Fruit fly (Drosophila melanogaster) whole organism, pupa: Measurements from ENCODE around the gene CG10026.

Experiments used
- CG10348 ChIP-seq: fragments of 200-800 bp; sonication (Bioruptor generic); IDR thresholded peaks from 2 replicates; pipeline ENCODE4 v1.3.6; 2022; ENCODE audit warnings: missing biosample characterization, missing genetic modification characterization
- CG12605 ChIP-seq: fragments of 200-800 bp; sonication (Bioruptor generic); IDR thresholded peaks from 2 replicates; pipeline ENCODE4 v1.3.6; 2022; ENCODE audit warnings: missing biosample characterization, missing genetic modification characterization
- CG13204 ChIP-seq: fragments of 200-800 bp; sonication (Bioruptor generic); optimal IDR thresholded peaks from 2 replicates; lab custom pipeline; 2018; ENCODE audit warnings: missing biosample characterization, mild to moderate bottlenecking, missing genetic modification characterization, moderate library complexity
- CG14655 ChIP-seq: fragments of 200-800 bp; sonication (Bioruptor generic); optimal IDR thresholded peaks from 3 replicates; lab custom pipeline; 2017; ENCODE audit warnings: mild to moderate bottlenecking, missing biosample characterization, missing genetic modification reagents, missing genetic modification characterization
- CG15710 ChIP-seq: fragments of 200-800 bp; sonication (Bioruptor generic); optimal IDR thresholded peaks from 2 replicates; lab custom pipeline; 2018; ENCODE audit warnings: missing biosample characterization, mild to moderate bottlenecking, missing genetic modification characterization, moderate library complexity
- CG17806 ChIP-seq: fragments of 200-800 bp; sonication (Bioruptor generic); optimal IDR thresholded peaks from 2 replicates; lab custom pipeline; 2018; ENCODE audit warnings: missing biosample characterization, mild to moderate bottlenecking, missing genetic modification characterization, moderate library complexity
- CG32121 ChIP-seq: fragments of 200-800 bp; sonication (Bioruptor generic); IDR thresholded peaks from 2 replicates; pipeline ENCODE4 v1.3.6; 2022; ENCODE audit warnings: missing biosample characterization, missing genetic modification characterization
- CG34367 ChIP-seq: fragments of 200-800 bp; sonication (Bioruptor generic); optimal IDR thresholded peaks from 2 replicates; lab custom pipeline; 2018; ENCODE audit warnings: missing biosample characterization, mild to moderate bottlenecking, missing genetic modification characterization
- CG4496 ChIP-seq: fragments of 200-800 bp; sonication (Bioruptor generic); IDR thresholded peaks from 3 replicates; pipeline ENCODE4 v1.3.6; 2022; ENCODE audit warnings: missing biosample characterization, missing genetic modification characterization
- CG8159 ChIP-seq: fragments of 200-800 bp; sonication (Bioruptor generic); optimal IDR thresholded peaks from 3 replicates; lab custom pipeline; 2018; ENCODE audit warnings: missing biosample characterization, mild to moderate bottlenecking, missing genetic modification characterization, moderate library complexity
- CG8301 ChIP-seq: fragments of 200-800 bp; sonication (Bioruptor generic); optimal IDR thresholded peaks from 2 replicates; lab custom pipeline; 2018; ENCODE audit warnings: missing biosample characterization, mild to moderate bottlenecking, missing genetic modification characterization
- CG9948 ChIP-seq: fragments of 200-800 bp; sonication (Bioruptor generic); optimal IDR thresholded peaks from 2 replicates; lab custom pipeline; 2018; ENCODE audit warnings: missing biosample characterization, mild to moderate bottlenecking, missing genetic modification characterization, moderate library complexity
- D1 ChIP-seq: fragments of 200-800 bp; sonication (Bioruptor generic); optimal IDR thresholded peaks from 2 replicates; lab custom pipeline; 2018; ENCODE audit warnings: missing biosample characterization, mild to moderate bottlenecking, missing genetic modification characterization, moderate library complexity
- EcR ChIP-seq: fragments of 200-800 bp; sonication (Bioruptor generic); optimal IDR thresholded peaks from 3 replicates; lab custom pipeline; 2019; ENCODE audit warnings: missing biosample characterization, missing genetic modification characterization, mild to moderate bottlenecking, moderate library complexity, missing genetic modification reagents
- Ets98B ChIP-seq: fragments of 200-800 bp; sonication (Bioruptor generic); IDR thresholded peaks from 2 replicates; pipeline ENCODE4 v1.3.6; 2022; ENCODE audit warnings: missing biosample characterization, missing genetic modification characterization
- Pif1A ChIP-seq: fragments of 200-800 bp; sonication (Bioruptor generic); optimal IDR thresholded peaks from 3 replicates; lab custom pipeline; 2016; ENCODE audit warnings: missing biosample characterization, missing genetic modification characterization
- Pif1B ChIP-seq: fragments of 200-800 bp; sonication (Bioruptor generic); optimal IDR thresholded peaks from 3 replicates; lab custom pipeline; 2016; ENCODE audit warnings: missing biosample characterization, missing genetic modification characterization
- Snoo ChIP-seq: fragments of 200-800 bp; sonication (Bioruptor generic); optimal IDR thresholded peaks from 3 replicates; lab custom pipeline; 2017; ENCODE audit warnings: missing biosample characterization, mild to moderate bottlenecking, missing genetic modification characterization, inconsistent platforms
- fd96Ca ChIP-seq: fragments of 200-800 bp; sonication (Bioruptor generic); IDR thresholded peaks from 3 replicates; pipeline ENCODE4 v1.3.6; 2022; ENCODE audit warnings: missing biosample characterization, missing genetic modification characterization
- gl ChIP-seq: fragments of 200-800 bp; sonication (Bioruptor generic); optimal IDR thresholded peaks from 2 replicates; lab custom pipeline; 2018; ENCODE audit warnings: missing biosample characterization, mild to moderate bottlenecking, missing genetic modification characterization
- rn ChIP-seq: fragments of 200-800 bp; sonication (Bioruptor generic); IDR thresholded peaks from 2 replicates; pipeline ENCODE4 v1.3.6; 2022; ENCODE audit warnings: missing biosample characterization, missing genetic modification characterization

The CG10026 gene

DNA sequence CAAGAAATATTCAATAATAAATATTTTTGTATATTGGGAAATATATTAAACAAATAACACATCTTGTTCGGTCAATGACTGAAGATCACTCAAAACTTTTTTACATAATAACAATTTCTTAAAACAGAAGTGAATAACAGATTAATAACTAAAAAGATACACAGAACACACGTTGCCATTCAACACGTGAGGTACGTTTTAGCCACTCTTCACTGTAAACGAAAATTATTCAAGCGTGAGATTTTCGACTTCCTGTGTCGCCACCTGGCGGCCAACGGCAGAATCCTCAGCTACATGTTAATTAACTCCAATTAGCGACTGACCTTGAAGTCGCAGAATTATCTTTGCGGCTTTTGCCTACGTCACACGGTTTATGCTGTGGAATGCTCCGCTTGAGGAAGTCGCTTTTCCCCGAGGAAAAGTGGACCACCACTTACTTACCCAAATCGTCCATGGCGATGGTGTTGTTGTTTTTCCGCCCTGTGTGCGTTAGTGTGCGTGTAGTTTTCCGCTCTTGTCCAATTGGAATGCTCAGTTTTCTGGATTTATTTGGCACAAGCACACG, 28.2 kb upstream of the CG10026 start:
- TF ChIP-seq Pif1B (GFP tag; lab: Kevin White, UChicago): peak; percentile 5
- peak; percentile 32 for TF ChIP-seq CG15710
- no peak; the same call in 2 of the 3 replicates for TF ChIP-seq fd96Ca (GFP tag; lab: Robert Waterston, UW)
- TF ChIP-seq CG9948: peak; percentile 36
- TF ChIP-seq Snoo (tag; lab: Kevin White, UChicago): peak; percentile 55
- TF ChIP-seq CG17806 (tag; lab: Kevin White, UChicago): peak; percentile 54
- TF ChIP-seq CG4496 (GFP tag; lab: Robert Waterston, UW): peak; percentile 68; the same call in 2 of the 3 replicates
- TF ChIP-seq CG34367 (tag; lab: Kevin White, UChicago): peak; percentile 39
- peak; percentile 15 for TF ChIP-seq D1
- peak; percentile 39; the same call in 1 of the 2 replicates for TF ChIP-seq Ets98B (GFP tag; lab: Robert Waterston, UW)
- peak; percentile 45 for TF ChIP-seq CG14655 (GFP tag; lab: Kevin White, UChicago)
- TF ChIP-seq EcR (GFP tag; lab: Kevin White, UChicago): no peak
- TF ChIP-seq CG12605 (GFP tag; lab: Robert Waterston, UW): no peak
- no peak for TF ChIP-seq rn (GFP tag; lab: Robert Waterston, UW)
- TF ChIP-seq CG13204 (GFP tag; lab: Kevin White, UChicago): no peak
- TF ChIP-seq CG10348: no peak
- no peak for TF ChIP-seq gl (tag; lab: Kevin White, UChicago)
- TF ChIP-seq CG8159 (tag; lab: Kevin White, UChicago): peak; percentile 48
- TF ChIP-seq Pif1A (GFP tag; lab: Kevin White, UChicago): peak; percentile 37
- no peak for TF ChIP-seq CG32121 (GFP tag; lab: Robert Waterston, UW)
- TF ChIP-seq CG8301 (tag; lab: Kevin White, UChicago): peak; percentile 23
- TF ChIP-seq, all 21 proteins: peak for 13

DNA sequence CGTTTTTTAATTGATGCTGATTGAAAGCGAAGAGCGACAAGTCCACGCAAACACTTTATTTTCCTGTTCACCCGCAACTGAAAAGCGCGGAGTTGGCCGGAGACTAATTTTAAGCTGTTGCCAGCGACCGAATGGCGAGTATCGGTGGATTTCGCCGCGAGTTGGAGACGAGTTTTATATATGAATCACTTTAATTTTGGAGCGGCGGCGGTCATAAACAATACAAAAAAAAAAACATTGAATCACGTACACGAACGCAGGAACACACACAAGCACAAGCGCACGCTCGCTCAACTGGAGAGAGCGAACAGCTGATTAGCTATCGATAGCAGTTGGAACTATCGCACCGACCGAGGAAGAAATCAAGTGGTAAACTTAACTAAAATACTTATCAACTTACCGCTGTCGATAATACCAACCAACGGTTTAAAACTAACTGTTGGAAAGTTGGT, 27.7 kb upstream of the CG10026 start, which contains the start of gene Pax:
Gene Pax, minus strand, starts transcription at position 267 of the 452 bp plus-strand sequence.
- TF ChIP-seq CG4496 (GFP tag; lab: Robert Waterston, UW) (peak; percentile 62; the same call in 2 of the 3 replicates), rn (GFP tag; lab: Robert Waterston, UW) (no peak), CG17806 (tag; lab: Kevin White, UChicago) (no peak), D1 (no peak), CG13204 (GFP tag; lab: Kevin White, UChicago) (peak; percentile 52), Snoo (tag; lab: Kevin White, UChicago) (peak; percentile 26), fd96Ca (GFP tag; lab: Robert Waterston, UW) (no peak), gl (tag; lab: Kevin White, UChicago) (peak; percentile 62), CG8301 (tag; lab: Kevin White, UChicago) (no peak), CG10348 (no peak), Pif1A (GFP tag; lab: Kevin White, UChicago) (peak; percentile 2), CG9948 (no peak), CG15710 (peak; percentile 9), CG8159 (tag; lab: Kevin White, UChicago) (no peak), CG12605 (GFP tag; lab: Robert Waterston, UW) (peak; percentile 57; the same call in 1 of the 2 replicates), CG14655 (GFP tag; lab: Kevin White, UChicago) (no peak), CG32121 (GFP tag; lab: Robert Waterston, UW) (no peak; the same call in 1 of the 2 replicates), Pif1B (GFP tag; lab: Kevin White, UChicago) (peak; percentile 2), CG34367 (tag; lab: Kevin White, UChicago) (no peak), Ets98B (GFP tag; lab: Robert Waterston, UW) (peak; percentile 49; the same call in 1 of the 2 replicates), EcR (GFP tag; lab: Kevin White, UChicago) (peak; percentile 23)
- TF ChIP-seq, all 21 proteins: peak for 10

dm6 chr2L:19429731-19430130, 24.3 kb upstream of the CG10026 start:
- no peak for TF ChIP-seq CG12605 (GFP tag; lab: Robert Waterston, UW)
- TF ChIP-seq EcR (GFP tag; lab: Kevin White, UChicago): peak; percentile 81
- no peak for TF ChIP-seq CG10348
- TF ChIP-seq fd96Ca (GFP tag; lab: Robert Waterston, UW): peak; percentile 6; the same call in 1 of the 3 replicates
- TF ChIP-seq, all 21 proteins: peak for 2

DNA sequence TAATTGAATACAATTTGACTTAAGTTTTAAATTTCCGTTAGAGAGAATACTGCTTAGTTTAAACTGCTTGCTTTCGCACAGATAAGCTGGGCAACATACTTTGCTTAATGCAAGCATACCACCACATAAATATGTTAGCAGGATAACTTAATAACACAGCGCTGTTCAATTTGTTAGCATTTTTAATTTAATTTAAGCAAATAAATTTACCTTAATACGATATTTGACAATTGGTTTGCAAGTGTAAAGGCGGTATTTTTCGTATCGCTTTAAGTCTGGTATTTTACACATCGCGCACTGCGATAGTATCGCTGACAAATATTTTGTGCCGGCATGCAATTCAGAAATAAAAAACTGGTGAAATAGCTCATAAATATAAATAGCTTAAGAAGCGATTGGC, 23.7 kb upstream of the CG10026 start, which contains the start of gene RtcB:
Gene RtcB, plus strand, starts transcription at position 301 of the 400 bp plus-strand sequence.
- no peak for TF ChIP-seq Ets98B (GFP tag; lab: Robert Waterston, UW)
- no peak for TF ChIP-seq CG32121 (GFP tag; lab: Robert Waterston, UW)
- TF ChIP-seq CG8301 (tag; lab: Kevin White, UChicago): no peak
- TF ChIP-seq fd96Ca (GFP tag; lab: Robert Waterston, UW): no peak
- TF ChIP-seq CG34367 (tag; lab: Kevin White, UChicago): no peak
- TF ChIP-seq CG10348: no peak
- no peak for TF ChIP-seq CG14655 (GFP tag; lab: Kevin White, UChicago)
- no peak for TF ChIP-seq D1
- TF ChIP-seq CG15710: no peak
- no peak for TF ChIP-seq CG13204 (GFP tag; lab: Kevin White, UChicago)
- TF ChIP-seq Pif1B (GFP tag; lab: Kevin White, UChicago): no peak
- TF ChIP-seq EcR (GFP tag; lab: Kevin White, UChicago): no peak

- TF ChIP-seq CG4496 (GFP tag; lab: Robert Waterston, UW): peak; percentile 6; the same call in 1 of the 3 replicates
- no peak for TF ChIP-seq CG13204 (GFP tag; lab: Kevin White, UChicago)
Measured at dm6 chr2L:19432424-19433015, 21.5 kb upstream of the CG10026 start, which contains the start of gene Rab9. TSS of gene Rab9 (plus strand) at chr2L:19432574.
